Worm (Caenorhabditis elegans) whole organism, L1 larva: ENCODE results near the gene F07A11.5.
A peak's percentile ranks its signal among the peaks of the same experiment; 100 is the strongest.

ENCODE experiments used
- F16B12.6 ChIP-seq: fragments of 150-350 bp; optimal IDR thresholded peaks from 2 replicates; lab custom pipeline; 2014; ENCODE audit warnings: missing biosample characterization, missing genetic modification characterization
- Y116A8C.19 ChIP-seq: sonication (generic microtip); optimal IDR thresholded peaks from 2 replicates; lab custom pipeline; 2016; ENCODE audit warnings: missing compliant biosample characterization, missing genetic modification characterization, borderline replicate concordance
- alr-1 ChIP-seq: fragments of 200-800 bp; sonication (Bioruptor generic); optimal IDR thresholded peaks from 2 replicates; lab custom pipeline; 2018; ENCODE audit warnings: borderline replicate concordance, mild to moderate bottlenecking, missing genetic modification characterization, missing compliant biosample characterization
- aly-2 ChIP-seq: fragments of 150-350 bp; optimal IDR thresholded peaks from 2 replicates; lab custom pipeline; 2014; ENCODE audit warnings: missing biosample characterization, missing genetic modification characterization
- ama-1 ChIP-seq: fragments of 150-350 bp; optimal IDR thresholded peaks from 2 replicates; lab custom pipeline; 2014
- blmp-1 ChIP-seq: fragments of 150-350 bp; optimal IDR thresholded peaks from 2 replicates; lab custom pipeline; 2014; ENCODE audit warnings: missing biosample characterization, missing genetic modification characterization
- dsc-1 ChIP-seq: sonication (generic microtip); optimal IDR thresholded peaks from 2 replicates; lab custom pipeline; 2016; ENCODE audit warnings: mild to moderate bottlenecking, missing genetic modification characterization, missing compliant biosample characterization
- efl-1 ChIP-seq, 4 experiments: fragments of 150-350 bp; optimal IDR thresholded peaks in 3 of 4; peaks in 1 of 4; 1 replicate in 1 of 4; 2 replicates in 3 of 4; lab custom pipeline; 2014; ENCODE audit warnings: missing biosample characterization in 2 of 4, missing genetic modification characterization in 2 of 4, missing genetic modification reagents in 2 of 4
- egl-13 ChIP-seq: sonication (generic microtip); optimal IDR thresholded peaks from 2 replicates; lab custom pipeline; 2016; ENCODE audit warnings: missing genotype, missing genetic modification reagents, missing genetic modification characterization, missing compliant biosample characterization
- elt-2 ChIP-seq: sonication (generic microtip); optimal IDR thresholded peaks from 2 replicates; lab custom pipeline; 2016; ENCODE audit warnings: missing genetic modification characterization, mild to moderate bottlenecking, inconsistent platforms, missing compliant biosample characterization, missing genetic modification reagents
- elt-3 ChIP-seq, 6 experiments: fragments of 150-350 bp in 1 of 6; sonication (generic microtip); optimal IDR thresholded peaks; 2 replicates each; lab custom pipeline; 2017 to 2018; ENCODE audit warnings: missing biosample characterization in 6 of 6, missing genetic modification characterization in 6 of 6, inconsistent platforms in 1 of 6
- fkh-10 ChIP-seq: sonication (generic microtip); optimal IDR thresholded peaks from 2 replicates; lab custom pipeline; 2017; ENCODE audit warnings: missing biosample characterization, missing genetic modification reagents, missing genetic modification characterization
- fkh-8 ChIP-seq: sonication (generic microtip); optimal IDR thresholded peaks from 2 replicates; lab custom pipeline; 2016; ENCODE audit warnings: mild to moderate bottlenecking, missing genetic modification characterization, missing compliant biosample characterization
- fos-1 ChIP-seq: fragments of 150-350 bp; optimal IDR thresholded peaks from 2 replicates; lab custom pipeline; 2014; ENCODE audit warnings: missing biosample characterization, missing genetic modification characterization
- grh-1 ChIP-seq: fragments of 200-800 bp; sonication (Bioruptor generic); IDR thresholded peaks from 2 replicates; pipeline ENCODE4 v1.3.6; 2022; ENCODE audit warnings: missing genetic modification reagents, missing genetic modification characterization, missing compliant biosample characterization
- hlh-17 ChIP-seq: fragments of 200-800 bp; sonication (Bioruptor generic); optimal IDR thresholded peaks from 2 replicates; lab custom pipeline; 2018; ENCODE audit warnings: missing genetic modification characterization, mild to moderate bottlenecking, missing compliant biosample characterization, moderate library complexity, borderline replicate concordance
- irx-1 ChIP-seq: sonication (generic microtip); optimal IDR thresholded peaks from 2 replicates; lab custom pipeline; 2016; ENCODE audit warnings: missing genetic modification characterization, missing compliant biosample characterization
- jun-1 ChIP-seq: fragments of 150-350 bp; optimal IDR thresholded peaks from 2 replicates; lab custom pipeline; 2014; ENCODE audit warnings: missing biosample characterization, missing genetic modification reagents, missing genetic modification characterization
- lin-13 ChIP-seq: fragments of 150-350 bp; optimal IDR thresholded peaks from 2 replicates; lab custom pipeline; 2014; ENCODE audit warnings: missing biosample characterization, missing genetic modification reagents, missing genetic modification characterization
- lin-14 ChIP-seq: fragments of 200-800 bp; sonication (Bioruptor generic); optimal IDR thresholded peaks from 2 replicates; lab custom pipeline; 2018; ENCODE audit warnings: mild to moderate bottlenecking, missing genetic modification characterization, moderate library complexity, missing compliant biosample characterization
- lin-15B ChIP-seq: fragments of 150-350 bp; sonication (generic microtip); optimal IDR thresholded peaks from 3 replicates; lab custom pipeline; 2014; ENCODE audit warnings: missing biosample characterization, missing genetic modification characterization
- lin-35 ChIP-seq, 2 experiments: fragments of 150-350 bp; optimal IDR thresholded peaks; 2 replicates each; lab custom pipeline; 2014; ENCODE audit warnings: missing biosample characterization in 2 of 2, missing genetic modification characterization in 2 of 2, missing genetic modification reagents in 2 of 2
- lir-3 ChIP-seq: sonication (generic microtip); optimal IDR thresholded peaks from 2 replicates; lab custom pipeline; 2016; ENCODE audit warnings: mild to moderate bottlenecking, missing genetic modification characterization, moderate library complexity, missing compliant biosample characterization; ENCODE audit not compliant: poor library complexity
- lsy-2 ChIP-seq, 2 experiments: fragments of 150-350 bp; optimal IDR thresholded peaks; 2 replicates each; lab custom pipeline; 2014; ENCODE audit warnings: missing biosample characterization in 2 of 2, missing genetic modification characterization in 2 of 2
- mab-9 ChIP-seq: fragments of 200-800 bp; sonication (Bioruptor generic); IDR thresholded peaks from 2 replicates; pipeline ENCODE4 v1.3.6; 2022; ENCODE audit warnings: missing genetic modification reagents, missing genetic modification characterization, missing compliant biosample characterization
- mdl-1 ChIP-seq, 2 experiments: fragments of 150-350 bp; optimal IDR thresholded peaks; 2 replicates each; lab custom pipeline; 2014 to 2017; ENCODE audit warnings: missing biosample characterization in 2 of 2, missing genetic modification characterization in 2 of 2, inconsistent platforms in 1 of 2
- nhr-20 ChIP-seq: sonication (generic microtip); optimal IDR thresholded peaks from 2 replicates; lab custom pipeline; 2016; ENCODE audit warnings: mild to moderate bottlenecking, missing genetic modification characterization, missing compliant biosample characterization
- nhr-71 ChIP-seq: sonication (generic microtip); optimal IDR thresholded peaks from 2 replicates; lab custom pipeline; 2016; ENCODE audit warnings: mild to moderate bottlenecking, missing genetic modification characterization, moderate library complexity, missing compliant biosample characterization
- nhr-76 ChIP-seq: sonication (generic microtip); optimal IDR thresholded peaks from 2 replicates; lab custom pipeline; 2017; ENCODE audit warnings: missing biosample characterization, missing genetic modification characterization
- nhr-77 ChIP-seq: fragments of 150-350 bp; optimal IDR thresholded peaks from 2 replicates; lab custom pipeline; 2014; ENCODE audit warnings: missing biosample characterization, missing genetic modification characterization
- nhr-85 ChIP-seq: sonication (generic microtip); peaks from one replicate; lab custom pipeline; 2016; ENCODE audit warnings: missing genetic modification characterization, inconsistent platforms, missing compliant biosample characterization
- pqm-1 ChIP-seq: sonication (generic microtip); optimal IDR thresholded peaks from 3 replicates; lab custom pipeline; 2017; ENCODE audit warnings: missing biosample characterization, missing genetic modification characterization
- rnt-1 ChIP-seq: sonication (generic microtip); optimal IDR thresholded peaks from 2 replicates; lab custom pipeline; 2016; ENCODE audit warnings: mild to moderate bottlenecking, missing genetic modification characterization, moderate library complexity, missing compliant biosample characterization
- skn-1 ChIP-seq: fragments of 150-350 bp; optimal IDR thresholded peaks from 2 replicates; lab custom pipeline; 2014; ENCODE audit warnings: missing biosample characterization, missing genetic modification characterization
- tlp-1 ChIP-seq: fragments of 150-350 bp; optimal IDR thresholded peaks from 2 replicates; lab custom pipeline; 2014; ENCODE audit warnings: missing biosample characterization, missing genetic modification characterization
- unc-98 ChIP-seq: fragments of 200-800 bp; sonication (Bioruptor generic); IDR thresholded peaks from 2 replicates; pipeline ENCODE4 v1.3.6; 2022; ENCODE audit warnings: missing genetic modification characterization, missing compliant biosample characterization
- vab-15 ChIP-seq: sonication (generic microtip); optimal IDR thresholded peaks from 2 replicates; lab custom pipeline; 2017; ENCODE audit warnings: missing genotype, mild to moderate bottlenecking, missing genetic modification characterization, missing compliant biosample characterization
- zip-4 ChIP-seq: fragments of 200-800 bp; sonication (Bioruptor generic); optimal IDR thresholded peaks from 2 replicates; lab custom pipeline; 2018; ENCODE audit warnings: mild to moderate bottlenecking, missing genetic modification characterization, moderate library complexity, missing compliant biosample characterization
- ztf-11 ChIP-seq, 2 experiments: sonication (generic microtip); optimal IDR thresholded peaks; 2 replicates each; lab custom pipeline; 2016 to 2017; ENCODE audit warnings: missing genetic modification characterization in 2 of 2, missing biosample characterization in 1 of 2, missing compliant biosample characterization in 1 of 2

F07A11.5 gene

DNA sequence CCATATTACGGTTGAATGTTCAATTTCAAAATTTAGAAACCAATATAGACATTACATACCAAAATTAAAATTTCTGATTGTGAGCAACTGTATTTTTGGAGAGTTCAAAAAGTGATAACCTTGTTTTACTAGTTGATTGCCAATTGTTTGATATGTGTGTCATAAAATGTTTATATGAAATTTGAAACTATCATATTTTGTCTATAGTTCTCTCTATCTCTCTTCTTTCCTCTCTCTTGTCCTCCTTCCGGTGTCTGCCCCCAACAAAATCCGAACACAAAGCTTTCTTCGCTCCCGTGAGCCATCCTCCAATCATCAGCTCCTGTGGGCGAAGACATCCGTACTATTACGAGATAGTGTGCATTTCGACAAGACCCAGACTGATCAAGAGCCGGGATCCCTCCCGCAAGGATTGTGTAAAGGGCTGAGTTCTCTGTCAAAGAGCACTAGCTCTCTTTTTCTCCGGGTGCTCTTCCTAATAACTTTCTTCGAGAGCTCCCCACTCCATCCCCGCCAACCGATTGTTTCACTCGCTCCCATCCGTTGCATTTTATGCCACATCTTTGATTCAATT lies 9.6 kb upstream of the F07A11.5 start (continued):
- TF ChIP-seq irx-1 (tag; lab: Kevin White, UChicago) (no peak), skn-1 (tag; lab: Kevin White, UChicago) (no peak), aly-2 (no peak), F16B12.6 (no peak), nhr-76 (no peak)

DNA sequence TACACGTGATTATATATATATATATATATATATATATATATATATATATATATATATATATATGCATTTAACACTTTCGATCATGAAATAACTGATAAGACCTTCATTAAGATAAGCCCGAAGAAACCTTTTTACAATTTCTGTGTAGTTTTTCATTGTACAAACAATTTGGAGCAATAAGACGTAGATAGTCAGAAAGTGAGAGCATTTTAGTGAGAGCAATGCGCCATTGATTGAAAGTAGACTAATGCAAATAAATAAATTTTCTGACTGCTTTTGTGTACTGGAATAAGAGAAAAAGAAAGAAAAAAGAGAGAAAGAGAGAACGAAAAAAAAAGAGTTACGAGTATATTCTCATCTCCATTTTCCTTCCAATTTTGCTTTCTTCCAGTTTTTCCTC lies 7.5 kb upstream of the F07A11.5 start:
- TF ChIP-seq lin-14 (GFP tag; lab: Kevin White, UChicago) (peak; percentile 0), lin-15B (tag; lab: Kevin White, UChicago) (no peak), Y116A8C.19 (tag; lab: Kevin White, UChicago) (no peak), efl-1 (optimal IDR thresholded peaks at IDR 0.05; lab: Kevin White, UChicago) (no peak), efl-1 (GFP tag; optimal IDR thresholded peaks at IDR 0.05 in 1 of 2; lab: Kevin White, UChicago) (peak in 1 of 2 experiments; percentile 64), rnt-1 (tag; lab: Kevin White, UChicago) (no peak), lin-35 (GFP tag; optimal IDR thresholded peaks at IDR 0.05; lab: Kevin White, UChicago) (peak in 1 of 2 experiments; percentile 2), nhr-77 (tag; lab: Kevin White, UChicago) (no peak), elt-2 (tag; lab: Kevin White, UChicago) (peak; percentile 74)
- TF ChIP-seq, all 84 proteins: peak for 4

DNA sequence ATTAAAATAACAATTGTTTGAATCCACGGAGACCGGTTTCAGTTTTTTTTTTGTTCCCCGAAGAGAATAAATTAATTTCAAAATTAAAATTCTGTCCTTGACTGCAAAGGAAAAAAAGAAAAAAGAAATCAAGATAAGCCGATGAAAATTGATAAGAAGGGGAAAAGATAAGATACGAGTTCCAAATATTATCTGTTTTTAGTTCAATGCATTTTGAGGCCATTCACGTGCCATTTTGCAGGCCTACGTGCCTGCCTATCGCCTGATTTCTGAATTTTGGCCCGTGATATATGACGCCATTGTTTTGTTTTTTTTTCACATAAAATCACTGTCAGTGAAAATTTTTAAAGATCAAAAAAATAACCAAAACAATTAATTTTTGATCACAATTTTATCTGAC lies 638 bp upstream of the F07A11.5 start:
- TF ChIP-seq lin-13 (GFP tag; lab: Kevin White, UChicago) (no peak), nhr-77 (tag; lab: Kevin White, UChicago) (no peak), unc-98 (GFP tag; lab: Robert Waterston, UW) (no peak), blmp-1 (tag; lab: Kevin White, UChicago) (peak; percentile 50), nhr-20 (tag; lab: Kevin White, UChicago) (peak; percentile 40), zip-4 (GFP tag; lab: Kevin White, UChicago) (no peak), elt-2 (tag; lab: Kevin White, UChicago) (peak; percentile 80), efl-1 (optimal IDR thresholded peaks at IDR 0.05; lab: Kevin White, UChicago) (no peak), efl-1 (GFP tag; optimal IDR thresholded peaks at IDR 0.05 in 1 of 2; lab: Kevin White, UChicago) (no peak), lin-35 (GFP tag; optimal IDR thresholded peaks at IDR 0.05; lab: Kevin White, UChicago) (peak in 1 of 2 experiments; percentile 44), vab-15 (tag; lab: Kevin White, UChicago) (no peak), aly-2 (no peak), skn-1 (tag; lab: Kevin White, UChicago) (no peak), dsc-1 (tag; lab: Kevin White, UChicago) (no peak), jun-1 (no peak), grh-1 (GFP tag; lab: Robert Waterston, UW) (no peak), hlh-17 (GFP tag; lab: Kevin White, UChicago) (no peak), mab-9 (GFP tag; lab: Robert Waterston, UW) (no peak), pqm-1 (tag; lab: Kevin White, UChicago) (peak; percentile 18), egl-13 (tag; lab: Kevin White, UChicago) (no peak), alr-1 (tag; lab: Kevin White, UChicago) (no peak), fos-1 (no peak), lin-14 (GFP tag; lab: Kevin White, UChicago) (peak; percentile 45), F16B12.6 (no peak), lsy-2 (tag; optimal IDR thresholded peaks at IDR 0.05; lab: Kevin White, UChicago) (peak in 1 of 2 experiments; percentile 20), rnt-1 (tag; lab: Kevin White, UChicago) (no peak), lir-3 (tag; lab: Kevin White, UChicago) (no peak), tlp-1 (tag; lab: Kevin White, UChicago) (peak; percentile 55), fkh-8 (tag; lab: Kevin White, UChicago) (no peak), nhr-71 (tag; lab: Kevin White, UChicago) (peak; percentile 23), nhr-85 (tag; lab: Kevin White, UChicago) (peak; percentile 72), mdl-1 (tag; optimal IDR thresholded peaks at IDR 0.05; lab: Kevin White, UChicago) (peak in 1 of 2 experiments; percentile 10), fkh-10 (no peak), ama-1 (lab: Kevin White, UChicago) (no peak), ztf-11 (tag; optimal IDR thresholded peaks at IDR 0.05; lab: Kevin White, UChicago) (no peak), elt-3 (tag; optimal IDR thresholded peaks at IDR 0.05; lab: Kevin White, UChicago) (peak in 5 of 6 experiments; percentile 62 to 99 (median 75))
